Worm (Caenorhabditis elegans) whole organism, young adult: ENCODE measurements around the gene tpk-1.

Source experiments
- B0019.2 ChIP-seq: fragments of 200-800 bp; sonication (Bioruptor generic); conservative IDR thresholded peaks from 2 replicates; pipeline ENCODE4 v1.3.6; 2022; ENCODE audit warnings: missing genetic modification reagents, missing genetic modification characterization, missing compliant biosample characterization
- C06A6.2 ChIP-seq: fragments of 200-800 bp; sonication (Bioruptor generic); conservative IDR thresholded peaks from 2 replicates; pipeline ENCODE4 v1.3.6; 2022; ENCODE audit warnings: missing genetic modification characterization, missing compliant biosample characterization
- F10E7.11 ChIP-seq: sonication (generic microtip); optimal IDR thresholded peaks from 2 replicates; lab custom pipeline; 2017; ENCODE audit warnings: mild to moderate bottlenecking, missing genetic modification characterization, moderate library complexity, missing compliant biosample characterization
- F33H1.4 ChIP-seq: fragments of 200-800 bp; sonication (Bioruptor generic); IDR thresholded peaks from 2 replicates; pipeline ENCODE4 v1.3.6; 2022; ENCODE audit warnings: missing genetic modification reagents, missing genetic modification characterization, missing compliant biosample characterization
- F39B2.1 ChIP-seq: fragments of 200-800 bp; sonication (Bioruptor generic); IDR thresholded peaks from 2 replicates; pipeline ENCODE4 v1.3.6; 2022; ENCODE audit warnings: missing genetic modification reagents, missing genetic modification characterization, missing compliant biosample characterization
- F49E8.2 ChIP-seq: sonication (generic microtip); optimal IDR thresholded peaks from 3 replicates; lab custom pipeline; 2017; ENCODE audit warnings: missing genetic modification characterization, mild to moderate bottlenecking, missing compliant biosample characterization, antibody characterized with exemption, moderate library complexity; ENCODE audit not compliant: insufficient read depth
- F52B5.7 ChIP-seq: sonication (generic microtip); optimal IDR thresholded peaks from 2 replicates; lab custom pipeline; 2016; ENCODE audit warnings: mild to moderate bottlenecking, missing genetic modification characterization, missing compliant biosample characterization
- F55B11.4 ChIP-seq: sonication (generic microtip); optimal IDR thresholded peaks from 2 replicates; lab custom pipeline; 2016; ENCODE audit warnings: missing compliant biosample characterization, missing genetic modification characterization, borderline replicate concordance; ENCODE audit not compliant: insufficient read depth
- F57A8.1 ChIP-seq: fragments of 200-800 bp; sonication (Bioruptor generic); optimal IDR thresholded peaks from 2 replicates; lab custom pipeline; 2018; ENCODE audit warnings: mild to moderate bottlenecking, missing genetic modification characterization, moderate library complexity, missing compliant biosample characterization
- F57C9.4 ChIP-seq: sonication (generic microtip); optimal IDR thresholded peaks from 2 replicates; lab custom pipeline; 2017; ENCODE audit warnings: mild to moderate bottlenecking, missing genetic modification characterization, missing compliant biosample characterization
- K11D2.4 ChIP-seq: fragments of 200-800 bp; sonication (Bioruptor generic); IDR thresholded peaks from 2 replicates; pipeline ENCODE4 v1.3.6; 2022; ENCODE audit warnings: missing genetic modification reagents, missing genetic modification characterization, missing compliant biosample characterization
- T07F8.4 ChIP-seq: sonication (generic microtip); optimal IDR thresholded peaks from 2 replicates; lab custom pipeline; 2016; ENCODE audit warnings: mild to moderate bottlenecking, missing genetic modification characterization, moderate library complexity, missing compliant biosample characterization
- T26A5.8 ChIP-seq: sonication (generic microtip); optimal IDR thresholded peaks from 2 replicates; lab custom pipeline; 2016; ENCODE audit warnings: missing genetic modification characterization, missing compliant biosample characterization
- aptf-3 ChIP-seq: fragments of 200-800 bp; sonication (Bioruptor generic); IDR thresholded peaks from 2 replicates; pipeline ENCODE4 v1.3.6; 2022; ENCODE audit warnings: missing genetic modification characterization, missing compliant biosample characterization
- atf-7 ChIP-seq: sonication (generic microtip); optimal IDR thresholded peaks from 2 replicates; lab custom pipeline; 2017; ENCODE audit warnings: mild to moderate bottlenecking, missing genetic modification characterization, missing compliant biosample characterization
- attf-6 ChIP-seq: fragments of 200-800 bp; sonication (Bioruptor generic); IDR thresholded peaks from 2 replicates; pipeline ENCODE4 v1.3.6; 2022; ENCODE audit warnings: missing genetic modification reagents, missing genetic modification characterization, missing compliant biosample characterization
- cebp-1 ChIP-seq, 2 experiments: fragments of 200-800 bp in 1 of 2; sonication (Bioruptor generic) in 1 of 2; sonication (generic microtip) in 1 of 2; IDR thresholded peaks in 1 of 2; optimal IDR thresholded peaks in 1 of 2; 2 replicates each; pipeline versions ENCODE4 v1.3.6 to Lab custom; 2017 to 2022; ENCODE audit warnings: missing compliant biosample characterization in 2 of 2, missing genetic modification characterization in 2 of 2, mild to moderate bottlenecking in 1 of 2, missing genetic modification reagents in 1 of 2, moderate library complexity in 1 of 2
- ceh-27 ChIP-seq: fragments of 200-800 bp; sonication (Bioruptor generic); optimal IDR thresholded peaks from 2 replicates; lab custom pipeline; 2018; ENCODE audit warnings: mild to moderate bottlenecking, missing genetic modification characterization, moderate library complexity, missing compliant biosample characterization
- ceh-40 ChIP-seq: fragments of 200-800 bp; sonication (Bioruptor generic); IDR thresholded peaks from 2 replicates; pipeline ENCODE4 v1.3.6; 2022; ENCODE audit warnings: missing genetic modification characterization, missing compliant biosample characterization
- ceh-79 ChIP-seq: sonication (generic microtip); optimal IDR thresholded peaks from 2 replicates; lab custom pipeline; 2017; ENCODE audit warnings: mild to moderate bottlenecking, missing genetic modification characterization, missing compliant biosample characterization
- die-1 ChIP-seq: sonication (generic microtip); optimal IDR thresholded peaks from 2 replicates; lab custom pipeline; 2016; ENCODE audit warnings: missing genotype, mild to moderate bottlenecking, missing genetic modification characterization, missing compliant biosample characterization
- dox-1 ChIP-seq: fragments of 200-800 bp; sonication (Bioruptor generic); IDR thresholded peaks from 2 replicates; pipeline ENCODE4 v1.3.6; 2022; ENCODE audit warnings: missing genetic modification reagents, missing genetic modification characterization, missing compliant biosample characterization
- dpl-1 ChIP-seq: fragments of 150-350 bp; optimal IDR thresholded peaks from 2 replicates; lab custom pipeline; 2014; ENCODE audit warnings: missing biosample characterization, missing genetic modification reagents, missing genetic modification characterization
- egl-44 ChIP-seq: fragments of 200-800 bp; sonication (Bioruptor generic); IDR thresholded peaks from 2 replicates; pipeline ENCODE4 v1.3.6; 2022; ENCODE audit warnings: missing genetic modification reagents, missing genetic modification characterization, missing compliant biosample characterization
- him-1 ChIP-seq: sonication (generic microtip); optimal IDR thresholded peaks from 2 replicates; lab custom pipeline; 2016; ENCODE audit warnings: missing genotype, missing genetic modification reagents, missing genetic modification characterization, missing compliant biosample characterization
- hrde-1 ChIP-seq: sonication (generic microtip); optimal IDR thresholded peaks from 2 replicates; lab custom pipeline; 2016; ENCODE audit warnings: missing genetic modification characterization, mild to moderate bottlenecking, missing compliant biosample characterization, moderate library complexity, missing genotype, missing genetic modification reagents, borderline replicate concordance
- lag-1 ChIP-seq: fragments of 200-800 bp; sonication (Bioruptor generic); IDR thresholded peaks from 2 replicates; pipeline ENCODE4 v1.3.6; 2022; ENCODE audit warnings: missing genetic modification reagents, missing genetic modification characterization, missing compliant biosample characterization
- lin-35 ChIP-seq, 3 experiments: fragments of 150-350 bp in 2 of 3; sonication (generic microtip) in 1 of 3; optimal IDR thresholded peaks; 2 replicates each; lab custom pipeline; 2014 to 2018; ENCODE audit warnings: missing biosample characterization in 3 of 3, missing genetic modification characterization in 3 of 3, missing genetic modification reagents in 3 of 3
- lir-1 ChIP-seq: fragments of 200-800 bp; sonication (Bioruptor generic); conservative IDR thresholded peaks from 2 replicates; pipeline ENCODE4 v1.3.6; 2022; ENCODE audit warnings: missing genetic modification reagents, missing genetic modification characterization, missing compliant biosample characterization
- madf-6 ChIP-seq: fragments of 200-800 bp; sonication (Bioruptor generic); IDR thresholded peaks from 2 replicates; pipeline ENCODE4 v1.3.6; 2022; ENCODE audit warnings: missing genetic modification reagents, missing genetic modification characterization, missing compliant biosample characterization
- nfyb-1 ChIP-seq: fragments of 200-800 bp; sonication (Bioruptor generic); IDR thresholded peaks from 2 replicates; pipeline ENCODE4 v1.3.6; 2022; ENCODE audit warnings: missing genetic modification reagents, missing genetic modification characterization, missing compliant biosample characterization
- nhr-27 ChIP-seq: fragments of 200-800 bp; sonication (Bioruptor generic); optimal IDR thresholded peaks from 2 replicates; lab custom pipeline; 2018; ENCODE audit warnings: mild to moderate bottlenecking, missing genetic modification characterization, moderate library complexity, missing compliant biosample characterization
- nhr-80 ChIP-seq: sonication (generic microtip); optimal IDR thresholded peaks from 2 replicates; lab custom pipeline; 2016; ENCODE audit warnings: missing genetic modification characterization, missing compliant biosample characterization
- repo-1 ChIP-seq: sonication (generic microtip); optimal IDR thresholded peaks from 2 replicates; lab custom pipeline; 2017; ENCODE audit warnings: mild to moderate bottlenecking, missing genetic modification characterization, missing compliant biosample characterization
- sdz-38 ChIP-seq: sonication (generic microtip); optimal IDR thresholded peaks from 2 replicates; lab custom pipeline; 2016; ENCODE audit warnings: missing genotype, missing genetic modification characterization, missing compliant biosample characterization
- snpc-1.1 ChIP-seq: sonication (generic microtip); optimal IDR thresholded peaks from 2 replicates; lab custom pipeline; 2017; ENCODE audit warnings: missing genetic modification characterization, mild to moderate bottlenecking, missing compliant biosample characterization, antibody characterized with exemption, moderate library complexity, missing genotype, missing genetic modification reagents; ENCODE audit not compliant: insufficient read depth
- snpc-4 ChIP-seq, 5 experiments: fragments of 150-350 bp in 1 of 5; sonication (generic microtip) in 4 of 5; optimal IDR thresholded peaks; 2 replicates each; lab custom pipeline; 2014 to 2018; ENCODE audit warnings: missing genetic modification characterization in 5 of 5, missing biosample characterization in 3 of 5, antibody characterized with exemption in 2 of 5, mild to moderate bottlenecking in 2 of 5, missing compliant biosample characterization in 2 of 5, missing genotype in 2 of 5, moderate library complexity in 2 of 5, missing genetic modification reagents in 1 of 5
- tbp1 ChIP-seq: fragments of 200-800 bp; sonication (Bioruptor generic); optimal IDR thresholded peaks from 2 replicates; lab custom pipeline; 2018; ENCODE audit warnings: mild to moderate bottlenecking, missing genetic modification characterization, missing compliant biosample characterization
- tlf-1 ChIP-seq: fragments of 200-800 bp; sonication (Bioruptor generic); optimal IDR thresholded peaks from 2 replicates; lab custom pipeline; 2018; ENCODE audit warnings: mild to moderate bottlenecking, missing genetic modification characterization, missing compliant biosample characterization
- unc-62 ChIP-seq: fragments of 150-350 bp; optimal IDR thresholded peaks from 2 replicates; lab custom pipeline; 2014; ENCODE audit warnings: missing biosample characterization, missing genetic modification reagents, missing genetic modification characterization
- ztf-3 ChIP-seq: fragments of 200-800 bp; sonication (Bioruptor generic); optimal IDR thresholded peaks from 2 replicates; lab custom pipeline; 2018; ENCODE audit warnings: mild to moderate bottlenecking, missing genetic modification characterization, missing compliant biosample characterization

tpk-1 gene

ce11 chrIII:8885150-8885549 is 26.8 kb upstream of the tpk-1 start, which contains the start of gene svop-1:
Gene svop-1 (minus strand): TSS chrIII:8885488.
- TF ChIP-seq nfyb-1 (no peak), sdz-38 (tag; lab: Kevin White, UChicago) (no peak), madf-6 (GFP tag; lab: Robert Waterston, UW) (no peak), F57C9.4 (tag; lab: Kevin White, UChicago) (no peak), nhr-27 (tag; lab: Kevin White, UChicago) (no peak), F55B11.4 (tag; lab: Kevin White, UChicago) (no peak), F52B5.7 (tag; lab: Kevin White, UChicago) (no peak), attf-6 (GFP tag; lab: Robert Waterston, UW) (no peak), F49E8.2 (tag; lab: Kevin White, UChicago) (no peak), lir-1 (no peak), F33H1.4 (GFP tag; lab: Robert Waterston, UW) (no peak), F57A8.1 (GFP tag; lab: Kevin White, UChicago) (no peak), dox-1 (no peak), snpc-1.1 (tag; lab: Kevin White, UChicago) (no peak), T26A5.8 (tag; lab: Kevin White, UChicago) (no peak), snpc-4 (GFP tag; optimal IDR thresholded peaks at IDR 0.05; lab: Kevin White, UChicago) (no peak), snpc-4 (tag; optimal IDR thresholded peaks at IDR 0.05; lab: Kevin White, UChicago) (no peak)
- TF ChIP-seq, all 124 proteins: peak for 0

- TF ChIP-seq egl-44 (GFP tag; lab: Robert Waterston, UW), result no peak
- TF ChIP-seq cebp-1 (GFP tag; IDR thresholded peaks at IDR 0.05; lab: Robert Waterston, UW), result no peak
- peak; percentile 70 for TF ChIP-seq cebp-1 (tag; optimal IDR thresholded peaks at IDR 0.05; lab: Kevin White, UChicago)
Measured at ce11 chrIII:8886309-8886708, 25.6 kb upstream of the tpk-1 start.

ce11 chrIII:8887184-8887801 is 24.7 kb upstream of the tpk-1 start, which contains the start of gene famh-136:
Gene famh-136 (plus strand): TSS chrIII:8887751.
- TF ChIP-seq unc-62 (GFP tag; lab: Kevin White, UChicago), result no peak
- peak; percentile 5 for TF ChIP-seq T07F8.4
- TF ChIP-seq tlf-1 (GFP tag; lab: Kevin White, UChicago), result peak; percentile 77
- no peak for TF ChIP-seq F49E8.2 (tag; lab: Kevin White, UChicago)
- no peak for TF ChIP-seq aptf-3 (GFP tag; lab: Robert Waterston, UW)
- TF ChIP-seq repo-1 (tag; lab: Kevin White, UChicago), result peak; percentile 61
- peak; percentile 62 for TF ChIP-seq dpl-1 (GFP tag; lab: Kevin White, UChicago)
- TF ChIP-seq B0019.2 (GFP tag; lab: Robert Waterston, UW), result peak; percentile 48; the same call in 1 of the 2 replicates
- TF ChIP-seq ztf-3 (GFP tag; lab: Kevin White, UChicago), result no peak
- TF ChIP-seq sdz-38 (tag; lab: Kevin White, UChicago), result no peak
- no peak for TF ChIP-seq nhr-27 (tag; lab: Kevin White, UChicago)
- TF ChIP-seq dox-1, result peak; percentile 85
- peak in 2 of 3 experiments; percentile 9 to 83 for TF ChIP-seq lin-35 (GFP tag; optimal IDR thresholded peaks at IDR 0.05; lab: Kevin White, UChicago)
- TF ChIP-seq hrde-1, result no peak
- peak; percentile 87 for TF ChIP-seq K11D2.4 (GFP tag; lab: Robert Waterston, UW)
- no peak for TF ChIP-seq F52B5.7 (tag; lab: Kevin White, UChicago)
- TF ChIP-seq die-1 (tag; lab: Kevin White, UChicago), result peak; percentile 13
- TF ChIP-seq F55B11.4 (tag; lab: Kevin White, UChicago), result no peak
- TF ChIP-seq ceh-27 (GFP tag; lab: Kevin White, UChicago), result peak; percentile 20
- TF ChIP-seq nhr-80 (tag; lab: Kevin White, UChicago), result peak; percentile 91
- peak; percentile 66 for TF ChIP-seq tbp1 (GFP tag; lab: Kevin White, UChicago)
- no peak for TF ChIP-seq ceh-40
- no peak for TF ChIP-seq ceh-79 (tag; lab: Kevin White, UChicago)
- TF ChIP-seq atf-7, result peak; percentile 31
- no peak for TF ChIP-seq lag-1
- peak; percentile 76; the same call in 1 of the 2 replicates for TF ChIP-seq egl-44 (GFP tag; lab: Robert Waterston, UW)
- peak; percentile 55; the same call in 1 of the 2 replicates for TF ChIP-seq F39B2.1
- no peak for TF ChIP-seq F10E7.11 (tag; lab: Kevin White, UChicago)
- 0 out of 2 replicates have a peak, but pooled peaks have one; percentile 20 for TF ChIP-seq C06A6.2 (GFP tag; lab: Robert Waterston, UW)
- TF ChIP-seq him-1, result peak; percentile 12
